Fruit fly (Drosophila melanogaster): ENCODE results near the gene Mnat9.
A peak's percentile ranks its signal among the peaks of the same experiment; 100 is the strongest.

The Mnat9 gene

DNA sequence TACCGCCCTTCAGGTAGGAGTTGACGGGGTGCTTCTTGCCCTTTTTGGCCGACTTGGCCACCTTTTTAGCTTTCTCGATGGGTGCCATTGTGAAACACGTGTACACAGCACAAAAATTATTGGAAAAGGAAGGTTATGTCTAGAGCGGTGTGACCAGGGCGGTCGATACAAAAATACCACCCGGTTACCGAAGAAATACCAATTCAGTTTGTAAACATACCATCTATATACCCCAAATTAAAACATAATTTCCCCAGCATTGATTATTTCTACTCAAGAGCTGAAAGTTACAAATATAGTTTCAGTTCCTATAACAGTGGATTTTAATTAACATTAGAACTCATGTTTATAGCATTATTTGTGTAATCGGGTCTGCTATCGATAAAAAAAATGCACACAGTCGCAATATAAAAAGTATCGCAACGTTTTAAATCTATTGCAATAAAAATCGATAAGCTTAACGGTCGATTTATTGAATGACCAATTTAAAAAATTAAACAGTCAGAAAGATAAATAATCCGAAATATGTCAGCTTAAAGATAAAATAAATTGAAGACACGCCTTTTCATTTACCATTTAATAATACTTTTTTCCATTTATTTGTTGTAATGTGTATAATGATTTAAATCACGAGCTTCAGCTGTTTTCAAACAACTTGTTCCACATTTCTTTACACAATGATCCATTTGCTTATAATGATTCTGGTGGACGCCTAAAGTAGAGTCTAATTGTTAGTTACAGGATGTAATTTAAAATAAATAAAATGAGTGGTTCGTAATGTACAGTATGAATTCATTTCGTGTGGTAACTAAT lies 19.7 kb downstream of the Mnat9 start, which contains the start of gene RpL6 (continued):
- TF ChIP-seq CG2712 (tag; optimal IDR thresholded peaks at IDR 0.05) (peak; percentile 53), Mad (GFP tag; optimal IDR thresholded peaks at IDR 0.05) (no peak), ems (GFP tag; optimal IDR thresholded peaks at IDR 0.05) (no peak), CG8924 (tag; optimal IDR thresholded peaks at IDR 0.05) (peak; percentile 33), pzg (GFP tag; optimal IDR thresholded peaks at IDR 0.05) (peak; percentile 92), CG2678 (tag; optimal IDR thresholded peaks at IDR 0.05) (peak; percentile 25), GATAe (GFP tag; conservative IDR thresholded peaks at IDR 0.05) (no peak), sens (GFP tag) (peak; percentile 75), unc-4 (GFP tag; IDR thresholded peaks at IDR 0.05; ENCODE audit: partially characterized antibody) (peak; percentile 86), CG12236 (GFP tag; optimal IDR thresholded peaks at IDR 0.05) (peak; percentile 18), Ets65A (GFP tag) (peak; percentile 64), Rfx (GFP tag; IDR thresholded peaks at IDR 0.05) (0 out of 2 replicates have a peak, but pooled peaks have one; percentile 34), Xrp1 (GFP tag; IDR thresholded peaks at IDR 0.05) (peak; percentile 7; the same call in 1 of the 2 replicates), CG12155 (GFP tag; optimal IDR thresholded peaks at IDR 0.05) (no peak), usp (GFP tag; optimal IDR thresholded peaks at IDR 0.05) (no peak), cad (GFP tag; optimal IDR thresholded peaks at IDR 0.05) (no peak), CG3847 (GFP tag; IDR thresholded peaks at IDR 0.05) (peak; percentile 31; the same call in 1 of the 2 replicates), CG2120 (GFP tag; optimal IDR thresholded peaks at IDR 0.05) (peak; percentile 9), trem (tag; optimal IDR thresholded peaks at IDR 0.05) (peak; percentile 87), Dref (GFP tag; IDR thresholded peaks at IDR 0.05) (peak; percentile 83), B-H2 (GFP tag; optimal IDR thresholded peaks at IDR 0.05) (peak; percentile 30), ham (GFP tag; IDR thresholded peaks at IDR 0.05) (no peak), CG34224 (GFP tag; IDR thresholded peaks at IDR 0.05; ENCODE audit: partially characterized antibody) (peak; percentile 88), CG17385 (GFP tag; optimal IDR thresholded peaks at IDR 0.05) (peak; percentile 12), phol (tag; optimal IDR thresholded peaks at IDR 0.05) (peak; percentile 37), CG13624 (GFP tag; optimal IDR thresholded peaks at IDR 0.05) (peak; percentile 16), CG18262 (tag; optimal IDR thresholded peaks at IDR 0.05) (peak; percentile 9), ase (GFP tag; IDR thresholded peaks at IDR 0.05) (no peak), CG9727 (GFP tag; optimal IDR thresholded peaks at IDR 0.05) (peak; percentile 38), sug (tag; optimal IDR thresholded peaks at IDR 0.05) (peak; percentile 1), pfk (GFP tag; optimal IDR thresholded peaks at IDR 0.05) (peak; percentile 47), CG13287 (GFP tag; IDR thresholded peaks at IDR 0.05; ENCODE audit: partially characterized antibody) (peak; percentile 88), Side (GFP tag; optimal IDR thresholded peaks at IDR 0.05) (peak; percentile 20), CG17361 (GFP tag; IDR thresholded peaks at IDR 0.05) (peak; percentile 52; the same call in 2 of the 3 replicates), D (optimal IDR thresholded peaks at IDR 0.05) (no peak), D (GFP tag; optimal IDR thresholded peaks at IDR 0.05) (no peak), twi (tag; optimal IDR thresholded peaks at IDR 0.05) (peak; percentile 9), corto (GFP tag; optimal IDR thresholded peaks at IDR 0.05) (no peak), Camta (GFP tag; optimal IDR thresholded peaks at IDR 0.05) (peak; percentile 15), Med (GFP tag) (peak; percentile 82), CG9797 (GFP tag; optimal IDR thresholded peaks at IDR 0.05) (peak; percentile 91), CG10321 (GFP tag; IDR thresholded peaks at IDR 0.05) (no peak), YL-1 (GFP tag; optimal IDR thresholded peaks at IDR 0.05) (peak; percentile 98), CG33213 (GFP tag; optimal IDR thresholded peaks at IDR 0.05) (peak; percentile 34), Scr (GFP tag; IDR thresholded peaks at IDR 0.05; ENCODE audit: partially characterized antibody) (peak; percentile 83), kah (GFP tag; optimal IDR thresholded peaks at IDR 0.05) (peak; percentile 20), caup (GFP tag; optimal IDR thresholded peaks at IDR 0.05; ENCODE audit: severe bottlenecking) (peak; percentile 16), CG16813 (GFP tag; IDR thresholded peaks at IDR 0.05; ENCODE audit: partially characterized antibody) (peak; percentile 82), sna (GFP tag; IDR thresholded peaks at IDR 0.05; ENCODE audit: partially characterized antibody) (peak; percentile 88)

Data from whole organism, embryonic.